Worm (Caenorhabditis elegans): Measurements from ENCODE around the gene clc-19.

The clc-19 gene

DNA sequence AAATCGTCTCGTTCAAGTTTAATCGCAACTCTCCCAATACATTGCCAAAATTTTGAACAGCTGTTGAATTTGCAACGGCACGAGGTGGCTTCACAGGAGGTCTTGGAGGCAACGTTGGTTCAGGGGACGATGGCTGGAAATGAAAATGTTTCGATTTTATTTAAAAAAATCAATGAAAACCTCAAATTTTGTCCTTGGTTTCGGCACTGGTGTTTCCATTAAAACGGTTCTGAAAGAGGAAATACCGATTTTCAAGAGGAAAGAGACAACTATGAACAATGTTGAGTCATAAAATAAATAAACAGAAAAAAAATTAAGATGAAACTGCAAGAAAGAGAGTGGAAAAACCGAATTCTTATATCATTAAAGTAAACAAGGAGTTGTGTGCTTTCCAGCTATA lies 33.9 kb upstream of the clc-19 start, which contains the start of gene F23H11.4:
TSS of gene F23H11.4 (minus strand) at position 229 of the 400 bp plus-strand sequence.
- TF ChIP-seq ceh-45 (GFP tag; IDR thresholded peaks at IDR 0.05), result no peak
- TF ChIP-seq ceh-9 (tag; optimal IDR thresholded peaks at IDR 0.05), result no peak
- no peak for TF ChIP-seq pag-3 (tag; optimal IDR thresholded peaks at IDR 0.05; ENCODE audit: borderline replicate concordance)
- no peak for TF ChIP-seq pha-4 (tag; optimal IDR thresholded peaks at IDR 0.05)
- TF ChIP-seq eyg-1 (tag; optimal IDR thresholded peaks at IDR 0.05), result no peak
- no peak for TF ChIP-seq hlh-13 (GFP tag; optimal IDR thresholded peaks at IDR 0.05)
- TF ChIP-seq dmd-4 (tag; optimal IDR thresholded peaks at IDR 0.05; ENCODE audit: borderline replicate concordance), result no peak
- TF ChIP-seq nhr-232 (tag; optimal IDR thresholded peaks at IDR 0.05), result no peak
- no peak for TF ChIP-seq ceh-14 (tag; optimal IDR thresholded peaks at IDR 0.05)
- TF ChIP-seq tbx-2 (tag; optimal IDR thresholded peaks at IDR 0.05), result no peak
- no peak for TF ChIP-seq hlh-8 (tag; optimal IDR thresholded peaks at IDR 0.05)
- TF ChIP-seq K09A11.1 (tag; optimal IDR thresholded peaks at IDR 0.05; ENCODE audit: insufficient read depth), result no peak
- no peak for TF ChIP-seq sdc-2 (tag; optimal IDR thresholded peaks at IDR 0.05)
- TF ChIP-seq ceh-19 (GFP tag; optimal IDR thresholded peaks at IDR 0.05), result no peak
- TF ChIP-seq ztf-16 (tag; optimal IDR thresholded peaks at IDR 0.05), result no peak
- no peak for TF ChIP-seq npax-4 (tag; optimal IDR thresholded peaks at IDR 0.05)

DNA sequence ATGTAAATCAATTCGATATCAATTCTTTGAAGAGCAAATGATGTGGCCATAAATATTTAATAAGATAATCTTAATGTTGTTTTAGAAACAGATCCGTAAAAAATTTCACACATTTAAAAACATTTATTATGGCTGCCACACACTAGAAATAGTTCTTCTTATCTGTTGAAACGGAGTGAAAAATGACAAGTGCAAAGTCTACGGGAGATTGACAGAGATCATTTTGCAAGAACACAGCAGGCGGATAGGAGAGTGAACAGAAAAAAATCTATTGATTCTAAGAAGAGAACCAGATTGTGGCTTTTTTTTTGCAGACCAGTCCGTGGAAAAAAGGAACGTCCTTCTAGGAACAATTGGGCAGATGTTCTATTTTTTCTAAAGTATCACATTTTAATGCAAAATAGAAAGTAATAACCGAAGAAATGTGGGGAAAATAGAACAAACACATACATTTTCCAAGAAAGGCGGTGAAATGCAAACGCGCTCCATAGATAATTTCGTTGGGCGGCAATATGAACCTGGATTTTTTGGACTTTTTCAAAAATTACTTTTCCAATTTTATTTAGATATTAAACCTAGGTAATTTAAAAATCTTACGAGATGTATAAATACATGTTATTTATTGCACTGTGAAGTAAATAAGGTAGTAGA lies 28.4 kb upstream of the clc-19 start:
- TF ChIP-seq pat-9 (tag; optimal IDR thresholded peaks at IDR 0.05) (no peak), dve-1 (tag; optimal IDR thresholded peaks at IDR 0.05) (no peak), ztf-16 (tag; optimal IDR thresholded peaks at IDR 0.05) (no peak), pha-2 (tag; optimal IDR thresholded peaks at IDR 0.05) (no peak), ceh-9 (tag; optimal IDR thresholded peaks at IDR 0.05) (no peak), tbx-2 (tag; optimal IDR thresholded peaks at IDR 0.05) (no peak)

DNA sequence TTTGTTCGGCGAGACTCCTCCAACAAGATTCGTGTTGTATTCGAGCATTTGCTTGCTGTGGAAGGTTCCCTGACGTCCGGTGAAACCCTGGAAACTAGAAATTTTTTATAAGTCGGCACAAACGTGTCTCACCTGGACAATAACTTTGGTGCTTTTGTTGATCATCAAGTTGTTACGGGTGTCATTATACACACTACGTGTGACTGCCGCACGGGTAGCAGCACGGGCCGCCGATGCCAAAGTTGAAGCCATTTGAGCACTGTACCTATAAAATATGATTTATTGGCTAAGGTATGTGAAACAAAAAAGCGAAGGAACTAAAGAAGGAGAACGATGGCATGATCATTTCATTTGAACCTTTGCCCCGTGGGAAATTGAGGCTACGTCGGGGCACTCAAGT lies 27.8 kb upstream of the clc-19 start, which contains the start of gene sucl-2:
TSS of gene sucl-2 (minus strand) at position 265 of the 400 bp plus-strand sequence.
- TF ChIP-seq che-1 (tag; optimal IDR thresholded peaks at IDR 0.05), result no peak
- no peak for TF ChIP-seq elt-2 (tag; optimal IDR thresholded peaks at IDR 0.05)
- TF ChIP-seq ceh-31 (tag; optimal IDR thresholded peaks at IDR 0.05), result no peak
- TF ChIP-seq ceh-30 (tag; optimal IDR thresholded peaks at IDR 0.05), result no peak
- TF ChIP-seq ceh-19 (GFP tag; optimal IDR thresholded peaks at IDR 0.05), result no peak
- no peak for TF ChIP-seq zip-5 (tag; optimal IDR thresholded peaks at IDR 0.05)
- no peak for TF ChIP-seq pat-9 (tag; optimal IDR thresholded peaks at IDR 0.05)
- no peak for TF ChIP-seq nfya-1 (tag; optimal IDR thresholded peaks at IDR 0.05)
- TF ChIP-seq ztf-16 (tag; optimal IDR thresholded peaks at IDR 0.05), result no peak
- no peak for TF ChIP-seq pros-1 (tag; optimal IDR thresholded peaks at IDR 0.05)
- TF ChIP-seq syd-9 (tag; optimal IDR thresholded peaks at IDR 0.05), result no peak
- TF ChIP-seq K02D7.2 (tag; optimal IDR thresholded peaks at IDR 0.05), result no peak

DNA sequence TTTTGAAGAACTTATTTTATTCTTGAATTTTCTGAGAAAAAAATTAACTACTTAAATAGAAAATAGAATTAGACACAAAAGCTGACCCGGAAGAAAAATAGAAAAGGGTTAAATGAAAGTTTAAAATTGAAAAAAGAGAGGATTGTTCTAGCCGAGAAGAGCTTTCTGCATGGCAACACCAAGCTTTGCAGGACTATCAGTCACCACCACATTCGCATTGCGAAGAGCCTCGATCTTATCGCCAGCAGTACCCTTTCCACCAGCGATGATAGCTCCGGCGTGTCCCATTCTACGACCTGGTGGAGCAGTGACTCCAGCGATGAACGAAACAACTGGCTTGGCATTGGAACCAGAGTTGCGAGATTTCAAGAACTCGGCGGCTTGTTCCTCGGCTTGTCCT lies 26.8 kb upstream of the clc-19 start:
- no peak for TF ChIP-seq ceh-45 (GFP tag; IDR thresholded peaks at IDR 0.05)
- no peak for TF ChIP-seq unc-55 (GFP tag; optimal IDR thresholded peaks at IDR 0.05)
- TF ChIP-seq ref-2 (tag; optimal IDR thresholded peaks at IDR 0.05), result no peak
- TF ChIP-seq hlh-30 (tag; optimal IDR thresholded peaks at IDR 0.05; ENCODE audit: insufficient read depth), result no peak
- no peak for TF ChIP-seq ceh-22 (tag; optimal IDR thresholded peaks at IDR 0.05)
- no peak for TF ChIP-seq elt-2 (tag; optimal IDR thresholded peaks at IDR 0.05)
- TF ChIP-seq ceh-48 (tag; optimal IDR thresholded peaks at IDR 0.05), result no peak
- no peak for TF ChIP-seq Y22D7AL.16 (tag; optimal IDR thresholded peaks at IDR 0.05)

DNA sequence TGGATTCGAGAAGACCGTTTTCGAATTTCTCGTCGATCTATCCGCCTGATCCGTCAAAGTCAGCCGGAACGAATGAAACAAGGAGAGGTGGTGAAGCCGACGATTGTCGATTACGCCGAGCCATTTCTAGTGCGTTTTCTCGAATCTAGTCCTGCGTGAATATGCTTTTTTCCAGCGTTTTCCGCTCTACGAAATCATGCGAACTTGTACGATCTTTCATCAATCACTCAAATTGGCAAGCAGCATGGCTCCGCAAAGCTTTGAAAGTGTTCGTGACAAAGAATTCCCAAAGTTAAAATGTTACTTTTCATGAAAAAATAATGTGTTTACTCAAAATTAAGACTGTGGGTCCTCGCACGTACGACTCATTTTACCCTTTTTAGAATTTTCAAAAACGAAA lies 23.5 kb upstream of the clc-19 start:
- no peak for TF ChIP-seq rnt-1 (tag; optimal IDR thresholded peaks at IDR 0.05)
- TF ChIP-seq ceh-9 (tag; optimal IDR thresholded peaks at IDR 0.05), result no peak
- no peak for TF ChIP-seq ceh-14 (tag; optimal IDR thresholded peaks at IDR 0.05)
